Fruit fly (Drosophila melanogaster) whole organism, embryonic: ENCODE data around the gene CG44261.

Experiments
- Ada2b ChIP-seq: fragments of 200-800 bp; sonication (Bioruptor generic); IDR thresholded peaks from 2 replicates; pipeline ENCODE4 v1.3.6; 2022; ENCODE audit warnings: missing biosample characterization, missing genetic modification characterization
- Antp ChIP-seq: fragments of 200-800 bp; sonication (Bioruptor generic); optimal IDR thresholded peaks from 3 replicates; lab custom pipeline; 2016; ENCODE audit warnings: missing biosample characterization, missing genetic modification characterization
- CG10267 ChIP-seq: fragments of 200-800 bp; sonication (Bioruptor generic); optimal IDR thresholded peaks from 2 replicates; lab custom pipeline; 2018; ENCODE audit warnings: missing biosample characterization, mild to moderate bottlenecking, missing genetic modification characterization, moderate library complexity
- CG10366 ChIP-seq: fragments of 200-800 bp; sonication (Bioruptor generic); IDR thresholded peaks from 2 replicates; pipeline ENCODE4 v1.3.6; 2022; ENCODE audit warnings: missing biosample characterization, missing genetic modification characterization
- CG14050 ChIP-seq: fragments of 200-800 bp; sonication (Bioruptor generic); IDR thresholded peaks from 3 replicates; pipeline ENCODE4 v1.3.6; 2022; ENCODE audit warnings: missing biosample characterization, missing genetic modification characterization
- CG14667 ChIP-seq: fragments of 200-800 bp; sonication (Bioruptor generic); IDR thresholded peaks from 2 replicates; pipeline ENCODE4 v1.3.6; 2022; ENCODE audit warnings: missing biosample characterization, missing genetic modification characterization
- CG15073 ChIP-seq: fragments of 200-800 bp; sonication (Bioruptor generic); optimal IDR thresholded peaks from 2 replicates; lab custom pipeline; 2016; ENCODE audit warnings: missing biosample characterization, missing genetic modification characterization
- CG15514 ChIP-seq: fragments of 200-800 bp; sonication (Bioruptor generic); optimal IDR thresholded peaks from 3 replicates; lab custom pipeline; 2017; ENCODE audit warnings: missing biosample characterization, missing genetic modification characterization, mild to moderate bottlenecking, moderate library complexity, missing genetic modification reagents
- CG17328 ChIP-seq: fragments of 200-800 bp; sonication (Bioruptor generic); IDR thresholded peaks from 2 replicates; pipeline ENCODE4 v1.3.6; 2022; ENCODE audit warnings: missing biosample characterization, missing genetic modification characterization
- CG17385 ChIP-seq: fragments of 200-800 bp; sonication (Bioruptor generic); optimal IDR thresholded peaks from 3 replicates; lab custom pipeline; 2018; ENCODE audit warnings: missing biosample characterization, mild to moderate bottlenecking, missing genetic modification characterization
- CG1792 ChIP-seq: fragments of 200-800 bp; sonication (Bioruptor generic); optimal IDR thresholded peaks from 2 replicates; lab custom pipeline; 2016; ENCODE audit warnings: missing biosample characterization, missing genetic modification characterization
- CG32767 ChIP-seq: fragments of 200-800 bp; sonication (Bioruptor generic); IDR thresholded peaks from 2 replicates; pipeline ENCODE4 v1.3.6; 2022; ENCODE audit warnings: missing biosample characterization, missing genetic modification characterization
- CG32772 ChIP-seq: fragments of 200-800 bp; sonication (Bioruptor generic); IDR thresholded peaks from 2 replicates; pipeline ENCODE4 v1.3.6; 2022; ENCODE audit warnings: missing biosample characterization, missing genetic modification characterization
- CG3726 ChIP-seq: fragments of 200-800 bp; sonication (Bioruptor generic); IDR thresholded peaks from 3 replicates; pipeline ENCODE4, ENCODE4 v1.3.6; 2022; ENCODE audit warnings: missing biosample characterization, missing genetic modification characterization
- CG4282 ChIP-seq: fragments of 200-800 bp; sonication (Bioruptor generic); optimal IDR thresholded peaks from 2 replicates; lab custom pipeline; 2016; ENCODE audit warnings: missing biosample characterization, missing genetic modification characterization
- CG7271 ChIP-seq: fragments of 200-800 bp; sonication (Bioruptor generic); optimal IDR thresholded peaks from 2 replicates; lab custom pipeline; 2018; ENCODE audit warnings: missing biosample characterization, mild to moderate bottlenecking, missing genetic modification characterization, moderate library complexity
- CG7987 ChIP-seq: fragments of 200-800 bp; sonication (Bioruptor generic); optimal IDR thresholded peaks from 2 replicates; lab custom pipeline; 2018; ENCODE audit warnings: missing biosample characterization, mild to moderate bottlenecking, missing genetic modification characterization, moderate library complexity
- CG8765 ChIP-seq: fragments of 200-800 bp; sonication (Bioruptor generic); IDR thresholded peaks from 2 replicates; pipeline ENCODE4 v1.3.6; 2022; ENCODE audit warnings: missing biosample characterization, missing genetic modification characterization
- CG9817 ChIP-seq: fragments of 200-800 bp; sonication (Bioruptor generic); optimal IDR thresholded peaks from 2 replicates; lab custom pipeline; 2018; ENCODE audit warnings: missing biosample characterization, mild to moderate bottlenecking, missing genetic modification characterization, moderate library complexity
- Ets97D ChIP-seq: fragments of 200-800 bp; sonication (Bioruptor generic); optimal IDR thresholded peaks from 3 replicates; lab custom pipeline; 2016; ENCODE audit warnings: missing biosample characterization, missing genetic modification characterization
- H15 ChIP-seq: fragments of 200-800 bp; sonication (Bioruptor generic); IDR thresholded peaks from 3 replicates; pipeline ENCODE4 v1.3.6; 2022; ENCODE audit warnings: missing biosample characterization, missing genetic modification characterization
- HLHmδ ChIP-seq: fragments of 200-800 bp; sonication (Bioruptor generic); optimal IDR thresholded peaks from 2 replicates; lab custom pipeline; 2018; ENCODE audit warnings: missing biosample characterization, mild to moderate bottlenecking, missing genetic modification characterization, moderate library complexity
- Jarid2 ChIP-seq: fragments of 200-800 bp; sonication (Bioruptor generic); optimal IDR thresholded peaks from 3 replicates; lab custom pipeline; 2017; ENCODE audit warnings: mild to moderate bottlenecking, missing biosample characterization, missing genetic modification reagents, missing genetic modification characterization
- Max ChIP-seq: fragments of 200-800 bp; sonication (Bioruptor generic); optimal IDR thresholded peaks from 2 replicates; lab custom pipeline; 2016; ENCODE audit warnings: missing biosample characterization, mild to moderate bottlenecking, missing genetic modification characterization
- Mrtf ChIP-seq: fragments of 200-800 bp; sonication (Bioruptor generic); IDR thresholded peaks from 3 replicates; pipeline ENCODE4 v1.3.6; 2022; ENCODE audit warnings: missing biosample characterization, missing genetic modification characterization
- Myb ChIP-seq: fragments of 200-800 bp; sonication (Bioruptor generic); optimal IDR thresholded peaks from 2 replicates; lab custom pipeline; 2016; ENCODE audit warnings: missing biosample characterization, missing genetic modification characterization
- NfI ChIP-seq: fragments of 200-800 bp; sonication (Bioruptor generic); optimal IDR thresholded peaks from 3 replicates; lab custom pipeline; 2018; ENCODE audit warnings: missing biosample characterization, mild to moderate bottlenecking, missing genetic modification characterization, moderate library complexity
- Opbp ChIP-seq: fragments of 200-800 bp; sonication (Bioruptor generic); IDR thresholded peaks from 3 replicates; pipeline ENCODE4 v1.3.6; 2022; ENCODE audit warnings: missing biosample characterization, missing genetic modification characterization; ENCODE audit not compliant: partially characterized antibody
- Rx ChIP-seq: fragments of 200-800 bp; sonication (Bioruptor generic); IDR thresholded peaks from 2 replicates; pipeline ENCODE4 v1.3.6; 2022; ENCODE audit warnings: missing biosample characterization, missing genetic modification characterization
- ab ChIP-seq: fragments of 200-800 bp; sonication (Bioruptor generic); optimal IDR thresholded peaks from 2 replicates; lab custom pipeline; 2016; ENCODE audit warnings: missing biosample characterization, missing genetic modification characterization
- ara ChIP-seq: fragments of 200-800 bp; sonication (Bioruptor generic); IDR thresholded peaks from 2 replicates; pipeline ENCODE4 v1.3.6; 2022; ENCODE audit warnings: missing biosample characterization, missing genetic modification characterization
- ash1 ChIP-seq: fragments of 200-800 bp; sonication (Bioruptor generic); optimal IDR thresholded peaks from 2 replicates; lab custom pipeline; 2018; ENCODE audit warnings: missing biosample characterization, mild to moderate bottlenecking, missing genetic modification characterization
- cato ChIP-seq: fragments of 200-800 bp; sonication (Bioruptor generic); optimal IDR thresholded peaks from 2 replicates; lab custom pipeline; 2016; ENCODE audit warnings: missing biosample characterization, missing genetic modification characterization, borderline replicate concordance
- chif ChIP-seq, 2 experiments: fragments of 200-800 bp; sonication (Bioruptor generic); optimal IDR thresholded peaks; 3 replicates each; lab custom pipeline; 2016; ENCODE audit warnings: missing biosample characterization in 2 of 2, missing genetic modification characterization in 2 of 2
- croc ChIP-seq: fragments of 200-800 bp; sonication (Bioruptor generic); conservative IDR thresholded peaks from 3 replicates; pipeline ENCODE4 v1.3.6; 2022; ENCODE audit warnings: missing biosample characterization, missing genetic modification characterization
- dimm ChIP-seq: fragments of 200-800 bp; sonication (Bioruptor generic); IDR thresholded peaks from 2 replicates; pipeline ENCODE4 v1.3.6; 2022; ENCODE audit warnings: missing biosample characterization, missing genetic modification characterization
- dmrt99B ChIP-seq: fragments of 200-800 bp; sonication (Bioruptor generic); optimal IDR thresholded peaks from 2 replicates; lab custom pipeline; 2018; ENCODE audit warnings: missing biosample characterization, mild to moderate bottlenecking, missing genetic modification characterization, moderate library complexity
- en ChIP-seq: fragments of 200-800 bp; sonication (Bioruptor generic); optimal IDR thresholded peaks from 2 replicates; lab custom pipeline; 2016; ENCODE audit warnings: missing biosample characterization, missing genetic modification characterization
- fru ChIP-seq: fragments of >200 bp; optimal IDR thresholded peaks from 2 replicates; lab custom pipeline; 2017
- ftz-f1 ChIP-seq: fragments of 200-800 bp; sonication (Bioruptor generic); optimal IDR thresholded peaks from 2 replicates; lab custom pipeline; 2016; ENCODE audit warnings: missing biosample characterization, missing genetic modification characterization
- gcm2 ChIP-seq: fragments of 200-800 bp; sonication (Bioruptor generic); optimal IDR thresholded peaks from 2 replicates; lab custom pipeline; 2016; ENCODE audit warnings: missing biosample characterization, missing genetic modification characterization
- jing ChIP-seq: fragments of 200-800 bp; sonication (Bioruptor generic); optimal IDR thresholded peaks from 2 replicates; lab custom pipeline; 2018; ENCODE audit warnings: missing biosample characterization, mild to moderate bottlenecking, missing genetic modification characterization
- nerfin-1 ChIP-seq: fragments of 200-800 bp; sonication (Bioruptor generic); optimal IDR thresholded peaks from 3 replicates; lab custom pipeline; 2019; ENCODE audit warnings: missing biosample characterization, mild to moderate bottlenecking, missing genetic modification characterization, moderate library complexity
- nerfin-2 ChIP-seq: fragments of 200-800 bp; sonication (Bioruptor generic); IDR thresholded peaks from 2 replicates; pipeline ENCODE4 v1.3.6; 2022; ENCODE audit warnings: missing biosample characterization, missing genetic modification characterization; ENCODE audit not compliant: partially characterized antibody
- otp ChIP-seq: fragments of 200-800 bp; sonication (Bioruptor generic); IDR thresholded peaks from 3 replicates; pipeline ENCODE4, ENCODE4 v1.3.6; 2022; ENCODE audit warnings: missing biosample characterization, missing genetic modification characterization
- row ChIP-seq: fragments of 200-800 bp; sonication (Bioruptor generic); IDR thresholded peaks from 3 replicates; pipeline ENCODE4 v1.3.6; 2022; ENCODE audit warnings: missing biosample characterization, missing genetic modification characterization
- sd ChIP-seq: fragments of 200-800 bp; sonication (Bioruptor generic); optimal IDR thresholded peaks from 3 replicates; lab custom pipeline; 2018; ENCODE audit warnings: missing biosample characterization, mild to moderate bottlenecking, missing genetic modification characterization, moderate library complexity
- slou ChIP-seq: fragments of 200-800 bp; sonication (Bioruptor generic); optimal IDR thresholded peaks from 3 replicates; lab custom pipeline; 2016; ENCODE audit warnings: missing biosample characterization, missing genetic modification characterization
- slp2 ChIP-seq: fragments of 200-800 bp; sonication (Bioruptor generic); optimal IDR thresholded peaks from 2 replicates; lab custom pipeline; 2016; ENCODE audit warnings: missing biosample characterization, missing genetic modification characterization
- tna ChIP-seq: fragments of 200-800 bp; sonication (Bioruptor generic); IDR thresholded peaks from 2 replicates; pipeline ENCODE4 v1.3.6; 2022; ENCODE audit warnings: missing biosample characterization, missing genetic modification characterization; ENCODE audit not compliant: partially characterized antibody
- toy ChIP-seq: fragments of 200-800 bp; sonication (Bioruptor generic); IDR thresholded peaks from 2 replicates; pipeline ENCODE4 v1.3.6; 2022; ENCODE audit warnings: missing biosample characterization, missing genetic modification characterization

CG44261 gene

DNA sequence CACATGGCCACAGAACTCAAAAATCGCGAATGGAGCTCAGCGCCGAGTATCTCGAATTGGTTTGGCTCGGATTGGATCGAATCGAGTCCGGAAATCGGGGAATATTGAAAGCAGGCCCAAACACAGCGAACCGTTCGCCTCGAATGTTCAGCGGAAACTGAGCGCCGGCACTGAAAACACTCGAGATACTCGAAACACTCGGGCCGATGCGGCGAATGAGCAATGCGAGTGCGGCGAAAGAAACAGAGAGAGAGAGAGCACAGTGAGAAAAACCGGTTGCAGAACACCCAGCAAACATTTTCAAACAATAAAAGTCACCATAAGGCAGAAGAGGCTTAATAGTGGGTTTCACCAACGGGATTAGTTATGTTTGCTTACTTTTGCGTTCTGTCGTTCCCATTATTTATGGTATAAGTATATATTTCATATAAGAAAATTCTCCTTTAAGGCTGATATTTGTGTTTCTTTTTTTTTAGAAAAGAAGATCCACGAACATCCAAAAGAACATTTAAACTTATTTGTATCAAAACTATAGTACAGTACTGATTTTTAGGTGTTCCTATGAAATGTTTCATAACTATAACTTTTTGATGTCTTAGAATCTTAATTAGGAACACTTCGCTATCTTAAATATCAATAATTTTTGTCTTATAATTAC is 13.5 kb downstream of the CG44261 start, which contains the start of gene FER (continued):
- TF ChIP-seq Mrtf (no peak), dmrt99B (peak; percentile 14), CG15514 (GFP tag; lab: Kevin White, UChicago) (peak; percentile 63), sd (tag; lab: Kevin White, UChicago) (peak; percentile 34), ftz-f1 (GFP tag; lab: Kevin White, UChicago) (peak; percentile 25), Jarid2 (GFP tag; lab: Kevin White, UChicago) (peak; percentile 100), en (no peak), CG17385 (peak; percentile 38), nerfin-2 (GFP tag; lab: Robert Waterston, UW) (no peak; the same call in 1 of the 2 replicates), CG14667 (no peak), CG7271 (tag; lab: Kevin White, UChicago) (no peak), CG15073 (GFP tag; lab: Kevin White, UChicago) (no peak), CG1792 (GFP tag; lab: Kevin White, UChicago) (no peak), Opbp (GFP tag; lab: Robert Waterston, UW) (peak; percentile 70), HLHmδ (GFP tag; lab: Kevin White, UChicago) (peak; percentile 76), toy (GFP tag; lab: Robert Waterston, UW) (no peak), gcm2 (no peak), slp2 (GFP tag; lab: Kevin White, UChicago) (no peak), ash1 (GFP tag; lab: Kevin White, UChicago) (peak; percentile 61), dimm (GFP tag; lab: Robert Waterston, UW) (no peak), Ets97D (GFP tag; lab: Kevin White, UChicago) (no peak), nerfin-1 (tag; lab: Kevin White, UChicago) (peak; percentile 45), croc (GFP tag; lab: Robert Waterston, UW) (no peak), cato (GFP tag; lab: Kevin White, UChicago) (no peak), ab (no peak), CG10366 (GFP tag; lab: Robert Waterston, UW) (no peak), CG32772 (GFP tag; lab: Robert Waterston, UW) (no peak), CG3726 (GFP tag; lab: Robert Waterston, UW) (no peak), NfI (GFP tag; lab: Kevin White, UChicago) (peak; percentile 59), Max (GFP tag; lab: Kevin White, UChicago) (no peak), CG17328 (GFP tag; lab: Robert Waterston, UW) (0 out of 2 replicates have a peak, but pooled peaks have one; percentile 9), CG4282 (peak; percentile 19), Ada2b (no peak), CG8765 (no peak), chif (GFP tag; optimal IDR thresholded peaks at IDR 0.05; lab: Kevin White, UChicago) (peak in 1 of 2 experiments; percentile 12), CG7987 (GFP tag; lab: Kevin White, UChicago) (peak; percentile 88), otp (GFP tag; lab: Robert Waterston, UW) (peak; percentile 57; the same call in 2 of the 3 replicates), Rx (GFP tag; lab: Robert Waterston, UW) (no peak), row (GFP tag; lab: Robert Waterston, UW) (peak; percentile 82), tna (GFP tag; lab: Robert Waterston, UW) (peak; percentile 81), ara (GFP tag; lab: Robert Waterston, UW) (no peak), CG14050 (no peak), jing (GFP tag; lab: Kevin White, UChicago) (no peak), H15 (GFP tag; lab: Robert Waterston, UW) (no peak), CG10267 (tag; lab: Kevin White, UChicago) (peak; percentile 24), slou (GFP tag; lab: Kevin White, UChicago) (no peak), fru (no peak), Antp (GFP tag; lab: Kevin White, UChicago) (peak; percentile 38), Myb (GFP tag; lab: Kevin White, UChicago) (no peak), CG9817 (tag; lab: Kevin White, UChicago) (no peak), CG32767 (GFP tag; lab: Robert Waterston, UW) (no peak)
